Fruit fly (Drosophila melanogaster) whole organism, embryonic: ENCODE results near the gene Hrs.

ENCODE experiments used
- CG10366 ChIP-seq: fragments of 200-800 bp; sonication (Bioruptor generic); IDR thresholded peaks from 2 replicates; pipeline ENCODE4 v1.3.6; 2022; ENCODE audit warnings: missing biosample characterization, missing genetic modification characterization
- CG11398 ChIP-seq: fragments of 200-800 bp; sonication (Bioruptor generic); optimal IDR thresholded peaks from 2 replicates; lab custom pipeline; 2016; ENCODE audit warnings: missing biosample characterization, missing genetic modification characterization
- CG12104 ChIP-seq: fragments of 200-800 bp; sonication (Bioruptor generic); optimal IDR thresholded peaks from 3 replicates; lab custom pipeline; 2016; ENCODE audit warnings: missing biosample characterization, missing genetic modification characterization
- CG12299 ChIP-seq: fragments of 200-800 bp; sonication (Bioruptor generic); optimal IDR thresholded peaks from 2 replicates; lab custom pipeline; 2018; ENCODE audit warnings: missing biosample characterization, mild to moderate bottlenecking, missing genetic modification characterization
- CG1233 ChIP-seq: fragments of 200-800 bp; sonication (Bioruptor generic); optimal IDR thresholded peaks from 4 replicates; lab custom pipeline; 2018; ENCODE audit warnings: missing biosample characterization, mild to moderate bottlenecking, missing genetic modification characterization
- CG15479 ChIP-seq: fragments of 200-800 bp; sonication (Bioruptor generic); optimal IDR thresholded peaks from 3 replicates; lab custom pipeline; 2019; ENCODE audit warnings: missing biosample characterization, mild to moderate bottlenecking, missing genetic modification characterization, moderate library complexity
- CG1832 ChIP-seq: fragments of 200-800 bp; sonication (Bioruptor generic); optimal IDR thresholded peaks from 2 replicates; lab custom pipeline; 2017; ENCODE audit warnings: missing biosample characterization, mild to moderate bottlenecking, missing genetic modification characterization, inconsistent platforms
- CG2889 ChIP-seq: fragments of 200-800 bp; sonication (Bioruptor generic); IDR thresholded peaks from 3 replicates; pipeline ENCODE4 v1.3.6; 2022; ENCODE audit warnings: missing biosample characterization, missing genetic modification characterization
- CG30020 ChIP-seq: fragments of 200-800 bp; optimal IDR thresholded peaks from 2 replicates; lab custom pipeline; 2019; ENCODE audit warnings: missing biosample characterization, mild to moderate bottlenecking, missing genetic modification characterization, moderate library complexity
- CG32772 ChIP-seq: fragments of 200-800 bp; sonication (Bioruptor generic); IDR thresholded peaks from 2 replicates; pipeline ENCODE4 v1.3.6; 2022; ENCODE audit warnings: missing biosample characterization, missing genetic modification characterization
- CG6272 ChIP-seq: fragments of 200-800 bp; sonication (Bioruptor generic); IDR thresholded peaks from 2 replicates; pipeline ENCODE4 v1.3.6; 2022; ENCODE audit warnings: missing biosample characterization, missing genetic modification characterization
- CG7786 ChIP-seq: fragments of 200-800 bp; sonication (Bioruptor generic); optimal IDR thresholded peaks from 2 replicates; lab custom pipeline; 2016; ENCODE audit warnings: missing biosample characterization, missing genetic modification characterization
- CkIIα-i1 ChIP-seq: fragments of 200-800 bp; sonication (Bioruptor generic); IDR thresholded peaks from 2 replicates; pipeline ENCODE4 v1.3.6; 2022; ENCODE audit warnings: missing biosample characterization, missing genetic modification characterization
- Dp ChIP-seq: fragments of 200-800 bp; sonication (Bioruptor generic); optimal IDR thresholded peaks from 2 replicates; lab custom pipeline; 2018; ENCODE audit warnings: missing biosample characterization, mild to moderate bottlenecking, missing genetic modification characterization, moderate library complexity
- Eip74EF ChIP-seq, 2 experiments: fragments of 200-800 bp in 1 of 2; fragments of >200 bp in 1 of 2; sonication (Bioruptor generic) in 1 of 2; optimal IDR thresholded peaks; 2 replicates each; lab custom pipeline; 2017 to 2019; ENCODE audit warnings: missing biosample characterization in 2 of 2, missing genetic modification characterization in 2 of 2, mild to moderate bottlenecking in 1 of 2, moderate library complexity in 1 of 2
- Fer1 ChIP-seq: fragments of 200-800 bp; sonication (Bioruptor generic); optimal IDR thresholded peaks from 2 replicates; lab custom pipeline; 2017; ENCODE audit warnings: missing biosample characterization, mild to moderate bottlenecking, missing genetic modification characterization
- HLH54F ChIP-seq: fragments of 200-800 bp; sonication (Bioruptor generic); optimal IDR thresholded peaks from 3 replicates; lab custom pipeline; 2016; ENCODE audit warnings: missing biosample characterization, missing genetic modification characterization
- HLHmδ ChIP-seq: fragments of 200-800 bp; sonication (Bioruptor generic); optimal IDR thresholded peaks from 2 replicates; lab custom pipeline; 2018; ENCODE audit warnings: missing biosample characterization, mild to moderate bottlenecking, missing genetic modification characterization, moderate library complexity
- HmgZ ChIP-seq: fragments of 200-800 bp; sonication (Bioruptor generic); optimal IDR thresholded peaks from 2 replicates; lab custom pipeline; 2018; ENCODE audit warnings: missing biosample characterization, mild to moderate bottlenecking, missing genetic modification characterization
- Med ChIP-seq: fragments of 200-800 bp; sonication (Bioruptor generic); peaks from one replicate; lab custom pipeline; 2016; ENCODE audit warnings: missing biosample characterization, missing genetic modification characterization, mild to moderate bottlenecking, inconsistent platforms, moderate library complexity
- Oli ChIP-seq: fragments of 200-800 bp; sonication (Bioruptor generic); optimal IDR thresholded peaks from 2 replicates; lab custom pipeline; 2018; ENCODE audit warnings: missing biosample characterization, mild to moderate bottlenecking, missing genetic modification characterization, moderate library complexity
- Pdp1 ChIP-seq, 2 experiments: fragments of 200-800 bp; sonication (Bioruptor generic); optimal IDR thresholded peaks; 3 replicates each; lab custom pipeline; 2016; ENCODE audit warnings: missing biosample characterization in 2 of 2, missing genetic modification characterization in 2 of 2, mild to moderate bottlenecking in 1 of 2, moderate library complexity in 1 of 2
- Stat92E ChIP-seq, 3 experiments: fragments of >200 bp in 2 of 3; fragments of 200-800 bp in 1 of 3; sonication (Bioruptor generic) in 1 of 3; optimal IDR thresholded peaks; 2 replicates each; lab custom pipeline; 2017 to 2019; ENCODE audit warnings: missing biosample characterization in 3 of 3, missing genetic modification characterization in 3 of 3, mild to moderate bottlenecking in 1 of 3, moderate library complexity in 1 of 3
- Trl ChIP-seq, 3 experiments: fragments of >200 bp in 2 of 3; fragments of 200-800 bp in 1 of 3; sonication (Bioruptor generic) in 1 of 3; optimal IDR thresholded peaks; 2 replicates in 1 of 3; 3 replicates in 2 of 3; lab custom pipeline; 2016 to 2017; ENCODE audit warnings: missing biosample characterization in 1 of 3, missing genetic modification characterization in 1 of 3
- bsh ChIP-seq, 2 experiments: fragments of 200-800 bp; sonication (Bioruptor generic); optimal IDR thresholded peaks; 2 replicates each; lab custom pipeline; 2017 to 2018; ENCODE audit warnings: mild to moderate bottlenecking in 2 of 2, missing biosample characterization in 2 of 2, missing genetic modification characterization in 2 of 2, moderate library complexity in 1 of 2
- cg ChIP-seq: fragments of 200-800 bp; sonication (Bioruptor generic); optimal IDR thresholded peaks from 3 replicates; lab custom pipeline; 2019; ENCODE audit warnings: missing biosample characterization, mild to moderate bottlenecking, missing genetic modification characterization, moderate library complexity
- corto ChIP-seq: fragments of 200-800 bp; sonication (Bioruptor generic); optimal IDR thresholded peaks from 2 replicates; lab custom pipeline; 2016; ENCODE audit warnings: missing biosample characterization, mild to moderate bottlenecking, missing genetic modification characterization, moderate library complexity
- crol ChIP-seq: fragments of 200-800 bp; sonication (Bioruptor generic); IDR thresholded peaks from 2 replicates; pipeline ENCODE4 v1.3.6; 2022; ENCODE audit warnings: missing biosample characterization, missing genetic modification characterization
- gsb ChIP-seq: fragments of 200-800 bp; sonication (Bioruptor generic); IDR thresholded peaks from 2 replicates; pipeline ENCODE4 v1.3.6; 2022; ENCODE audit warnings: missing biosample characterization, missing genetic modification characterization
- gsb-n ChIP-seq: fragments of 200-800 bp; sonication (Bioruptor generic); optimal IDR thresholded peaks from 3 replicates; lab custom pipeline; 2018; ENCODE audit warnings: missing biosample characterization, mild to moderate bottlenecking, missing genetic modification characterization
- kah ChIP-seq: fragments of 200-800 bp; sonication (Bioruptor generic); optimal IDR thresholded peaks from 2 replicates; lab custom pipeline; 2018; ENCODE audit warnings: missing biosample characterization, mild to moderate bottlenecking, missing genetic modification characterization
- kni ChIP-seq: fragments of 200-800 bp; sonication (Bioruptor generic); optimal IDR thresholded peaks from 3 replicates; lab custom pipeline; 2017; ENCODE audit warnings: mild to moderate bottlenecking, missing biosample characterization, missing genetic modification reagents, missing genetic modification characterization
- lbe ChIP-seq: fragments of 200-800 bp; sonication (Bioruptor generic); optimal IDR thresholded peaks from 2 replicates; lab custom pipeline; 2016; ENCODE audit warnings: missing biosample characterization, mild to moderate bottlenecking, missing genetic modification characterization
- nom ChIP-seq: fragments of 200-800 bp; sonication (Bioruptor generic); optimal IDR thresholded peaks from 2 replicates; lab custom pipeline; 2017; ENCODE audit warnings: missing biosample characterization, missing genetic modification characterization, mild to moderate bottlenecking, moderate library complexity, missing genetic modification reagents
- odd ChIP-seq: fragments of 200-800 bp; sonication (Bioruptor generic); optimal IDR thresholded peaks from 2 replicates; lab custom pipeline; 2017; ENCODE audit warnings: missing biosample characterization, mild to moderate bottlenecking, missing genetic modification characterization
- pros ChIP-seq: fragments of 200-800 bp; sonication (Bioruptor generic); optimal IDR thresholded peaks from 3 replicates; lab custom pipeline; 2019; ENCODE audit warnings: missing biosample characterization, mild to moderate bottlenecking, missing genetic modification characterization, moderate library complexity
- repo ChIP-seq: fragments of 200-800 bp; sonication (Bioruptor generic); optimal IDR thresholded peaks from 2 replicates; lab custom pipeline; 2016; ENCODE audit warnings: missing biosample characterization, missing genetic modification characterization
- salm ChIP-seq: fragments of 200-800 bp; sonication (Bioruptor generic); optimal IDR thresholded peaks from 2 replicates; lab custom pipeline; 2018; ENCODE audit warnings: missing biosample characterization, mild to moderate bottlenecking, missing genetic modification characterization
- sqz ChIP-seq: fragments of 200-800 bp; sonication (Bioruptor generic); optimal IDR thresholded peaks from 3 replicates; lab custom pipeline; 2018; ENCODE audit warnings: missing biosample characterization, mild to moderate bottlenecking, missing genetic modification characterization
- tap ChIP-seq: fragments of 200-800 bp; optimal IDR thresholded peaks from 3 replicates; lab custom pipeline; 2019; ENCODE audit warnings: missing biosample characterization, mild to moderate bottlenecking, missing genetic modification characterization, moderate library complexity
- tll ChIP-seq, 2 experiments: fragments of 200-800 bp in 1 of 2; fragments of >200 bp in 1 of 2; sonication (Bioruptor generic) in 1 of 2; optimal IDR thresholded peaks; 2 replicates each; lab custom pipeline; 2017 to 2019; ENCODE audit warnings: missing biosample characterization in 2 of 2, missing genetic modification characterization in 2 of 2, mild to moderate bottlenecking in 1 of 2, moderate library complexity in 1 of 2
- twi ChIP-seq: fragments of 200-800 bp; optimal IDR thresholded peaks from 2 replicates; lab custom pipeline; 2019; ENCODE audit warnings: missing biosample characterization, mild to moderate bottlenecking, missing genetic modification characterization, moderate library complexity
- yki ChIP-seq: fragments of >200 bp; optimal IDR thresholded peaks from 3 replicates; lab custom pipeline; 2018

The Hrs gene

DNA sequence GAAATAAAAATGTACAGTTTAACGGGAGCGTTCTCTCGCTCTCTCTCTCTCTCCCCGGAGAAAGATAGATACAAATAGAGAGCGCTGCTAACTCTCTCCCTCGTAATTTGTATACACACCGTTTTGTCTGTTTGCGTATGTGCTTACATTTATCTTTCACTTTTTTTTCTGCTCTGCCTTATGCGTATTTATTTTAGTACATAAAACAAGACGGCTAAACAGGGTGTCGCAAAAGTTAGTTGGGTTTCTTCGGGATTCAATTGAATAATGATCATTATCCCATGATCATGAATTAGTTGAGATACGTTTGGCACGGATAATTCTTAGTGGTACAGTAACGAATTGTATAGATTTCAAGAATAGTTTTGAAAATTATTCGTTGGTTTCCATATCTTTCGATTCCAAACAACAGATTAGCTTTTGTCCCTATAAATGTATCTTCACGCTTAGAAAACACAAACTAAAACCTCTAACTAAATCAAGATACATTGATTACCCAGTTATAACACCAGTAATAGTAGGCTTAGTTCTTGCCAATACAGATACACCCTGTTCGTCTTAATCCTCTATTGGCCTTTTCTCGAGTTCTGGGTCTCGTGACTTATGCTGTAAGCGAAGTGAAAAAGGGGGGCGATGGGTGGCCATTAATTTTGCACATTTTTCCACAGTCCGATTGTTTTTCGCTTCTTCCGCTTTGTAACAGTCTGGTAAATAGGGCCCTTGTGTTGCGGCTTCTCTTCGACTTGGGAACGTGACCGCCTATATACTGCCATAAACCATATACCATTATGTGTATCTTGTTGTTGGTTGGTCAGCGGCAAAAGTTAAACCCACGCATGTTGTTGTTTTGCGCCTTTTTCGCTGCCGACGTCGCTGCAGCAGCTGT, 14.9 kb downstream of the Hrs start (continued):
- peak; percentile 60 for TF ChIP-seq salm (tag; lab: Kevin White, UChicago)
- TF ChIP-seq yki (lab: Kevin White, UChicago), result peak; percentile 90

DNA sequence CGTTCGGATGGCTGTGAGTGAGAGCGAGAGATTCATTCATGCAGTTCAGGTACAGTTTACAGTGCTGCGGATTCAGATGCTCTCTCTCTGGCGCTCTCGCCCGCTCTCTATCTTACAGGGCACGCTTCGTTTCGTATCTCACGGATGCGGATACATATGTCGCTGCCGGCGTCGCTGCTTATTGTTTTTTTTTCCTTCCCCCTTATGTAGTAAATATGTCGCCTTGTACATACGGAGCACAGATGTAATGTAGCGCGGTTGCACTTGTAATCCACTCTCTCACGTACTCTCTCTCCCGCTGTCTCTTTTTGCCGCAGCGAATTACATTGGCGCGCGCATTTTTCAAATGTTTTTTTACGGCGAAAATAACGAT, 15.5 kb downstream of the Hrs start:
- TF ChIP-seq tap (tag; lab: Kevin White, UChicago) (no peak), Trl (optimal IDR thresholded peaks at IDR 0.05; lab: Kevin White, UChicago) (peak; percentile 98 to 100), Trl (GFP tag; optimal IDR thresholded peaks at IDR 0.05; lab: Kevin White, UChicago) (peak; percentile 73), cg (GFP tag; lab: Kevin White, UChicago) (peak; percentile 38), odd (GFP tag; lab: Kevin White, UChicago) (no peak), CG2889 (no peak), kni (peak; percentile 73), gsb-n (tag; lab: Kevin White, UChicago) (peak; percentile 14), Fer1 (GFP tag; lab: Kevin White, UChicago) (peak; percentile 13), lbe (GFP tag; lab: Kevin White, UChicago) (peak; percentile 84), CG12104 (GFP tag; lab: Kevin White, UChicago) (no peak), kah (GFP tag; lab: Kevin White, UChicago) (peak; percentile 2), Pdp1 (GFP tag; optimal IDR thresholded peaks at IDR 0.05; lab: Kevin White, UChicago) (peak in 1 of 2 experiments; percentile 14), Stat92E (GFP tag; optimal IDR thresholded peaks at IDR 0.05; lab: Kevin White, UChicago) (peak in 1 of 3 experiments; percentile 29), CG30020 (tag; lab: Kevin White, UChicago) (no peak), yki (lab: Kevin White, UChicago) (peak; percentile 98), CkIIα-i1 (GFP tag; lab: Robert Waterston, UW) (no peak), tll (GFP tag; optimal IDR thresholded peaks at IDR 0.05; lab: Kevin White, UChicago) (no peak), CG6272 (GFP tag; lab: Robert Waterston, UW) (no peak), twi (tag; lab: Kevin White, UChicago) (peak; percentile 57), CG32772 (GFP tag; lab: Robert Waterston, UW) (no peak), bsh (GFP tag; optimal IDR thresholded peaks at IDR 0.05; lab: Kevin White, UChicago) (peak in 1 of 2 experiments; percentile 26), HmgZ (tag; lab: Kevin White, UChicago) (no peak), corto (GFP tag; lab: Kevin White, UChicago) (peak; percentile 63), CG11398 (GFP tag; lab: Kevin White, UChicago) (no peak), pros (GFP tag; lab: Kevin White, UChicago) (peak; percentile 86), repo (GFP tag; lab: Kevin White, UChicago) (no peak), salm (tag; lab: Kevin White, UChicago) (no peak), gsb (GFP tag; lab: Robert Waterston, UW) (no peak), Med (GFP tag; lab: Kevin White, UChicago) (peak; percentile 7), HLHmδ (GFP tag; lab: Kevin White, UChicago) (peak; percentile 48), CG12299 (tag; lab: Kevin White, UChicago) (no peak), CG1233 (no peak), crol (GFP tag; lab: Robert Waterston, UW) (no peak), Eip74EF (GFP tag; optimal IDR thresholded peaks at IDR 0.05; lab: Kevin White, UChicago) (peak in 1 of 2 experiments; percentile 35), CG1832 (GFP tag; lab: Kevin White, UChicago) (peak; percentile 51), Oli (tag; lab: Kevin White, UChicago) (no peak), CG7786 (GFP tag; lab: Kevin White, UChicago) (no peak), CG10366 (GFP tag; lab: Robert Waterston, UW) (no peak), nom (peak; percentile 95), sqz (peak; percentile 98), CG15479 (GFP tag; lab: Kevin White, UChicago) (peak; percentile 22), HLH54F (GFP tag; lab: Kevin White, UChicago) (no peak), Dp (peak; percentile 75)
